Worm (Caenorhabditis elegans) whole organism, young adult: Measurements from ENCODE around the gene F40G9.19.
A peak's percentile ranks its signal among the peaks of the same experiment; 100 is the strongest.

ENCODE experiments used
- B0035.1 ChIP-seq: sonication (generic microtip); optimal IDR thresholded peaks from 2 replicates; lab custom pipeline; 2016; ENCODE audit warnings: missing genetic modification characterization, mild to moderate bottlenecking, missing compliant biosample characterization, missing genotype, missing genetic modification reagents
- B0261.1 ChIP-seq: sonication (generic microtip); optimal IDR thresholded peaks from 2 replicates; lab custom pipeline; 2016; ENCODE audit warnings: mild to moderate bottlenecking, missing genetic modification characterization, moderate library complexity, missing compliant biosample characterization
- B0336.3 ChIP-seq: fragments of 200-800 bp; sonication (Bioruptor generic); IDR thresholded peaks from 2 replicates; pipeline ENCODE4 v1.3.6; 2022; ENCODE audit warnings: missing genetic modification characterization, missing compliant biosample characterization
- D2030.7 ChIP-seq: fragments of 200-800 bp; sonication (Bioruptor generic); IDR thresholded peaks from 2 replicates; pipeline ENCODE4 v1.3.6; 2022; ENCODE audit warnings: missing genetic modification reagents, missing genetic modification characterization, missing compliant biosample characterization
- F39B2.1 ChIP-seq: fragments of 200-800 bp; sonication (Bioruptor generic); IDR thresholded peaks from 2 replicates; pipeline ENCODE4 v1.3.6; 2022; ENCODE audit warnings: missing genetic modification reagents, missing genetic modification characterization, missing compliant biosample characterization
- F57C9.4 ChIP-seq: sonication (generic microtip); optimal IDR thresholded peaks from 2 replicates; lab custom pipeline; 2017; ENCODE audit warnings: mild to moderate bottlenecking, missing genetic modification characterization, missing compliant biosample characterization
- K11D2.4 ChIP-seq: fragments of 200-800 bp; sonication (Bioruptor generic); IDR thresholded peaks from 2 replicates; pipeline ENCODE4 v1.3.6; 2022; ENCODE audit warnings: missing genetic modification reagents, missing genetic modification characterization, missing compliant biosample characterization
- ZK185.1 ChIP-seq: sonication (generic microtip); optimal IDR thresholded peaks from 2 replicates; lab custom pipeline; 2016; ENCODE audit warnings: mild to moderate bottlenecking, missing genetic modification characterization, missing compliant biosample characterization; ENCODE audit not compliant: poor library complexity, severe bottlenecking
- aptf-2 ChIP-seq: fragments of 200-800 bp; sonication (Bioruptor generic); conservative IDR thresholded peaks from 2 replicates; pipeline ENCODE4 v1.3.6; 2022; ENCODE audit warnings: missing genetic modification reagents, missing genetic modification characterization, missing compliant biosample characterization
- athp-1 ChIP-seq: sonication (generic microtip); optimal IDR thresholded peaks from 2 replicates; lab custom pipeline; 2017; ENCODE audit warnings: mild to moderate bottlenecking, missing genetic modification characterization, missing compliant biosample characterization
- attf-5 ChIP-seq: fragments of 200-800 bp; sonication (Bioruptor generic); optimal IDR thresholded peaks from 2 replicates; lab custom pipeline; 2018; ENCODE audit warnings: mild to moderate bottlenecking, missing genetic modification characterization, missing compliant biosample characterization
- bed-2 ChIP-seq: fragments of 200-800 bp; sonication (Bioruptor generic); IDR thresholded peaks from 2 replicates; pipeline ENCODE4 v1.3.6; 2022; ENCODE audit warnings: missing genetic modification reagents, missing genetic modification characterization, missing compliant biosample characterization
- cebp-1 ChIP-seq, 2 experiments: fragments of 200-800 bp in 1 of 2; sonication (Bioruptor generic) in 1 of 2; sonication (generic microtip) in 1 of 2; IDR thresholded peaks in 1 of 2; optimal IDR thresholded peaks in 1 of 2; 2 replicates each; pipeline versions ENCODE4 v1.3.6 to Lab custom; 2017 to 2022; ENCODE audit warnings: missing compliant biosample characterization in 2 of 2, missing genetic modification characterization in 2 of 2, mild to moderate bottlenecking in 1 of 2, missing genetic modification reagents in 1 of 2, moderate library complexity in 1 of 2
- ceh-40 ChIP-seq: fragments of 200-800 bp; sonication (Bioruptor generic); IDR thresholded peaks from 2 replicates; pipeline ENCODE4 v1.3.6; 2022; ENCODE audit warnings: missing genetic modification characterization, missing compliant biosample characterization
- ceh-58 ChIP-seq: fragments of 200-800 bp; sonication (Bioruptor generic); IDR thresholded peaks from 2 replicates; pipeline ENCODE4 v1.3.6; 2022; ENCODE audit warnings: missing genetic modification characterization, missing compliant biosample characterization
- ceh-91 ChIP-seq: fragments of 200-800 bp; sonication (Bioruptor generic); IDR thresholded peaks from 2 replicates; pipeline ENCODE4 v1.3.6; 2022; ENCODE audit warnings: missing genetic modification reagents, missing genetic modification characterization, missing compliant biosample characterization
- dpl-1 ChIP-seq: fragments of 150-350 bp; optimal IDR thresholded peaks from 2 replicates; lab custom pipeline; 2014; ENCODE audit warnings: missing biosample characterization, missing genetic modification reagents, missing genetic modification characterization
- egl-18 ChIP-seq: fragments of 200-800 bp; sonication (Bioruptor generic); IDR thresholded peaks from 2 replicates; pipeline ENCODE4 v1.3.6; 2022; ENCODE audit warnings: missing genetic modification reagents, missing genetic modification characterization, missing compliant biosample characterization
- ekl-4 ChIP-seq: fragments of 200-800 bp; sonication (Bioruptor generic); IDR thresholded peaks from 2 replicates; pipeline ENCODE4 v1.3.6; 2022; ENCODE audit warnings: missing genetic modification reagents, missing genetic modification characterization, missing compliant biosample characterization
- ets-4 ChIP-seq: fragments of 200-800 bp; sonication (Bioruptor generic); optimal IDR thresholded peaks from 2 replicates; lab custom pipeline; 2018; ENCODE audit warnings: mild to moderate bottlenecking, missing genetic modification characterization, missing compliant biosample characterization
- hmg-20 ChIP-seq: fragments of 200-800 bp; sonication (Bioruptor generic); IDR thresholded peaks from 2 replicates; pipeline ENCODE4 v1.3.6; 2022; ENCODE audit warnings: missing genetic modification reagents, missing genetic modification characterization, missing compliant biosample characterization
- let-526 ChIP-seq: fragments of 200-800 bp; sonication (Bioruptor generic); IDR thresholded peaks from 2 replicates; pipeline ENCODE4 v1.3.6; 2022; ENCODE audit warnings: missing genetic modification reagents, missing genetic modification characterization, missing compliant biosample characterization
- lin-26 ChIP-seq: fragments of 200-800 bp; sonication (Bioruptor generic); IDR thresholded peaks from 2 replicates; pipeline ENCODE4 v1.3.6; 2022; ENCODE audit warnings: missing genetic modification reagents, missing genetic modification characterization, missing compliant biosample characterization
- lin-35 ChIP-seq, 3 experiments: fragments of 150-350 bp in 2 of 3; sonication (generic microtip) in 1 of 3; optimal IDR thresholded peaks; 2 replicates each; lab custom pipeline; 2014 to 2018; ENCODE audit warnings: missing biosample characterization in 3 of 3, missing genetic modification characterization in 3 of 3, missing genetic modification reagents in 3 of 3
- lsl-1 ChIP-seq: fragments of 200-800 bp; sonication (Bioruptor generic); optimal IDR thresholded peaks from 2 replicates; lab custom pipeline; 2018; ENCODE audit warnings: mild to moderate bottlenecking, missing genetic modification characterization, moderate library complexity, missing compliant biosample characterization
- lsy-27 ChIP-seq: sonication (generic microtip); optimal IDR thresholded peaks from 2 replicates; lab custom pipeline; 2017; ENCODE audit warnings: missing genetic modification characterization, mild to moderate bottlenecking, missing compliant biosample characterization, antibody characterized with exemption, missing genotype, borderline replicate concordance; ENCODE audit not compliant: insufficient read depth
- mel-28 ChIP-seq: sonication (generic microtip); optimal IDR thresholded peaks from 2 replicates; lab custom pipeline; 2016; ENCODE audit warnings: borderline replicate concordance, mild to moderate bottlenecking, missing genetic modification characterization, missing compliant biosample characterization
- nfyb-1 ChIP-seq: fragments of 200-800 bp; sonication (Bioruptor generic); IDR thresholded peaks from 2 replicates; pipeline ENCODE4 v1.3.6; 2022; ENCODE audit warnings: missing genetic modification reagents, missing genetic modification characterization, missing compliant biosample characterization
- nhr-120 ChIP-seq: fragments of 200-800 bp; sonication (Bioruptor generic); IDR thresholded peaks from 2 replicates; pipeline ENCODE4 v1.3.6; 2022; ENCODE audit warnings: missing genetic modification characterization, missing compliant biosample characterization
- nhr-27 ChIP-seq: fragments of 200-800 bp; sonication (Bioruptor generic); optimal IDR thresholded peaks from 2 replicates; lab custom pipeline; 2018; ENCODE audit warnings: mild to moderate bottlenecking, missing genetic modification characterization, moderate library complexity, missing compliant biosample characterization
- nhr-80 ChIP-seq: sonication (generic microtip); optimal IDR thresholded peaks from 2 replicates; lab custom pipeline; 2016; ENCODE audit warnings: missing genetic modification characterization, missing compliant biosample characterization
- pbrm-1 ChIP-seq: fragments of 200-800 bp; sonication (Bioruptor generic); IDR thresholded peaks from 2 replicates; pipeline ENCODE4 v1.3.6; 2022; ENCODE audit warnings: missing genetic modification reagents, missing genetic modification characterization, missing compliant biosample characterization
- pha-4 ChIP-seq: fragments of 150-350 bp; sonication (generic microtip); optimal IDR thresholded peaks from 2 replicates; lab custom pipeline; 2014; ENCODE audit warnings: missing biosample characterization, missing genetic modification reagents, missing genetic modification characterization
- rec-8 ChIP-seq, 2 experiments: sonication (generic microtip); optimal IDR thresholded peaks; 2 replicates each; lab custom pipeline; 2016; ENCODE audit warnings: mild to moderate bottlenecking in 2 of 2, missing genetic modification characterization in 2 of 2, missing genetic modification reagents in 2 of 2, missing genotype in 2 of 2, missing biosample characterization in 1 of 2, missing compliant biosample characterization in 1 of 2, moderate library complexity in 1 of 2
- sdz-38 ChIP-seq: sonication (generic microtip); optimal IDR thresholded peaks from 2 replicates; lab custom pipeline; 2016; ENCODE audit warnings: missing genotype, missing genetic modification characterization, missing compliant biosample characterization
- snpc-4 ChIP-seq, 5 experiments: fragments of 150-350 bp in 1 of 5; sonication (generic microtip) in 4 of 5; optimal IDR thresholded peaks; 2 replicates each; lab custom pipeline; 2014 to 2018; ENCODE audit warnings: missing genetic modification characterization in 5 of 5, missing biosample characterization in 3 of 5, antibody characterized with exemption in 2 of 5, mild to moderate bottlenecking in 2 of 5, missing compliant biosample characterization in 2 of 5, missing genotype in 2 of 5, moderate library complexity in 2 of 5, missing genetic modification reagents in 1 of 5
- unc-62 ChIP-seq: fragments of 150-350 bp; optimal IDR thresholded peaks from 2 replicates; lab custom pipeline; 2014; ENCODE audit warnings: missing biosample characterization, missing genetic modification reagents, missing genetic modification characterization
- xnd-1 ChIP-seq: sonication (generic microtip); optimal IDR thresholded peaks from 2 replicates; lab custom pipeline; 2016; ENCODE audit warnings: missing genotype, missing genetic modification reagents, missing genetic modification characterization, missing compliant biosample characterization
- zim-3 ChIP-seq: sonication (generic microtip); optimal IDR thresholded peaks from 2 replicates; lab custom pipeline; 2017; ENCODE audit warnings: mild to moderate bottlenecking, missing genetic modification characterization, moderate library complexity, missing compliant biosample characterization
- ztf-28 ChIP-seq: fragments of 200-800 bp; sonication (Bioruptor generic); IDR thresholded peaks from 2 replicates; pipeline ENCODE4 v1.3.6; 2022; ENCODE audit warnings: missing genetic modification reagents, missing genetic modification characterization, missing compliant biosample characterization

Gene F40G9.19

DNA sequence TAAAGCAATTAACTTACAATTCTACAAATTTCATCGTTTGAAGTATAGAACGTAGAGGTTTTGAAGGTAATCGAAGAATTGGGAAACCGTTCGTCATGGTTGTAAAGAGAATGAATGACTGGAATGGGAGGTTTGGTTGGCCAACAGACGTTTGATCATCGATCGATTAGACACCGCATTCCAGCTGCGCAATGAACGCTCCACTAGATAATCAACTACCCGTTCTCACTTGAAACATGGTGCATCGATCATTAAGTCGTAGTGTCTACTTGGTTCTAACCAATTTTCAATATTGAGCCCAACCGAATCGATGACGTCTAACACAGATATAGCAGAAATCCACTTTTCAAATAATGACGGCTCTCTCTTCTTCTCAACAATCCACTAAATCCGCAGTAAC is 30.5 kb upstream of the F40G9.19 start, which contains the start of gene fbxb-82:
Gene fbxb-82 (minus strand): TSS at position 101 of the 400 bp plus-strand sequence.
- TF ChIP-seq F39B2.1 (GFP tag; lab: Robert Waterston, UW) (no peak), nfyb-1 (GFP tag; lab: Robert Waterston, UW) (no peak), nhr-27 (no peak), bed-2 (no peak), F57C9.4 (tag; lab: Kevin White, UChicago) (no peak), dpl-1 (no peak), rec-8 (tag; optimal IDR thresholded peaks at IDR 0.05; lab: Kevin White, UChicago) (no peak), lsl-1 (GFP tag; lab: Kevin White, UChicago) (no peak), aptf-2 (GFP tag; lab: Robert Waterston, UW) (no peak), pha-4 (tag; lab: Kevin White, UChicago) (no peak), unc-62 (GFP tag; lab: Kevin White, UChicago) (no peak), zim-3 (tag; lab: Kevin White, UChicago) (no peak), athp-1 (tag; lab: Kevin White, UChicago) (no peak), B0035.1 (tag; lab: Kevin White, UChicago) (no peak), lin-26 (GFP tag; lab: Robert Waterston, UW) (no peak), pbrm-1 (GFP tag; lab: Robert Waterston, UW) (no peak), ekl-4 (GFP tag; lab: Robert Waterston, UW) (no peak), D2030.7 (no peak), lsy-27 (tag; lab: Kevin White, UChicago) (no peak)

DNA sequence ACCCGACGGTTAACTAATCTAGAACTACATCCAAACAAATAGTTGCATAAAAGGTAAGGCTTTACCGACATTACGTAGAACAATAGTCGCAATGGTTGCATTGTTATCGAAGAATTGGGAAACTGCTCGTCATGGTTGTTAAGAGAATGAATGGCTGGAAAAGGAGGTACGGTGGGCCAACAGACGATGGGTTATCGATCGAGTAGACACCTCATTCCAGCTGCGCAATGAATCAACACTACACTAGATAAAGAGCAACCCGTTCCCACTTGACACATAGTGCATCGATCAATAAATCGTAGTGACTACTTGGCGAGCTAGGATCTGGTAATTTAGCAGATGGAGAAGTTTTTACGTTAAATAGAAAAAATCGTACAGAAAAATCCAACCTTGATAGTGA is 28.5 kb upstream of the F40G9.19 start, which contains the start of the genes T17A3.12 and fbxb-83:
Gene T17A3.12 (minus strand): TSS at position 101 of the 400 bp plus-strand sequence.
Gene fbxb-83 (minus strand): TSS at position 134 of the 400 bp plus-strand sequence.
- TF ChIP-seq K11D2.4 (GFP tag; lab: Robert Waterston, UW) (no peak), F39B2.1 (GFP tag; lab: Robert Waterston, UW) (no peak)

DNA sequence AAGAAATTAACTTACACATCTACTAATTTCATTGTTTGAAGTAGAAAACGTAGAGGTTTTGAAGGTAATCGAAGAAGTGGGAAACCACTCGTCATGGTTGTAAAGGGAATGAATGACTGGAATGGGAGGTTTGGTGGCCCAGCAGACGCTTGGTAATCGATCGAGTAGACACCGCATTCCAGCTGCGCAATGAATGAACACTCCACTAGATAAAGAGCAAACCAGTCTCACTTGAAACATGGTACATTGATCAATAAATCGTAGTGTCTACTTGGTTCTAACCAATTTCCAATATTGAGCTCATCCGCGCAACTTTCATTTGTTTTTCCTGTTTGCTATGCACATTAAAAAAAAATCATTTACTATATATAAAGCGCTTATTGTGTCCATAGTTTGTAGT is 27.2 kb upstream of the F40G9.19 start, which contains the start of gene fbxb-84:
Gene fbxb-84 (minus strand): TSS at position 101 of the 400 bp plus-strand sequence.
- TF ChIP-seq nhr-120 (GFP tag; lab: Robert Waterston, UW) (no peak), cebp-1 (GFP tag; IDR thresholded peaks at IDR 0.05; lab: Robert Waterston, UW) (no peak), cebp-1 (tag; optimal IDR thresholded peaks at IDR 0.05; lab: Kevin White, UChicago) (no peak), mel-28 (tag; lab: Kevin White, UChicago) (no peak), snpc-4 (GFP tag; optimal IDR thresholded peaks at IDR 0.05; lab: Kevin White, UChicago) (no peak), snpc-4 (tag; optimal IDR thresholded peaks at IDR 0.05; lab: Kevin White, UChicago) (no peak), attf-5 (no peak)

DNA sequence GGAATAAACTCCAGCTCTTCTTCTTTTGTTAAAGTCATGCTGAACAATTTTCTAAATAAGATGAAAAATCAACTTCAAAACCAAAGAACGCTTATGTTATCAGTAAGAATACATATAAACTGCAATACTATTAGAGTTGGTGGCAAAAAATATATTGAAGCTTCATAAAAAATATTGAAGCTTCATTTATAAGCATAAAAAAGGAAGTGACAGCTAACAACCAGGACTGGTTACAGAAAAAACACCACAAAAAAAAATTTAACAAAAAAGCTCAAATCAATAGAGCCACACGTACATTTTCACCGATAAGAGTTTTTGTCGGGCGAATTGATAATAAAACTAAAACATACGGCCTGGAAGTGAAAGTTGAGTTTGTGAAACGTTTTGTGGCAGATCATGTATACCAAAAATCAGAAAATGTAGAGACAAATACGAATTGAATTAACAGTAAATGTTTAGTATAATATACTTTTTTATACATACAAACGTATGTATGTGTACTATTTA is 26.0 kb upstream of the F40G9.19 start, which contains the start of gene sqst-5:
Gene sqst-5 (minus strand): TSS at position 51 of the 507 bp plus-strand sequence.
- TF ChIP-seq ceh-40 (GFP tag; lab: Robert Waterston, UW) (no peak), nhr-80 (tag; lab: Kevin White, UChicago) (peak; percentile 69)
- TF ChIP-seq, all 124 proteins: peak for 1

- no peak for TF ChIP-seq ekl-4 (GFP tag; lab: Robert Waterston, UW)
- no peak for TF ChIP-seq ceh-58 (GFP tag; lab: Robert Waterston, UW)
- no peak for TF ChIP-seq let-526 (GFP tag; lab: Robert Waterston, UW)
- no peak for TF ChIP-seq egl-18 (GFP tag; lab: Robert Waterston, UW)
- no peak for TF ChIP-seq B0261.1 (tag; lab: Kevin White, UChicago)
- TF ChIP-seq lin-35 (GFP tag; optimal IDR thresholded peaks at IDR 0.05; lab: Kevin White, UChicago) = no peak
- TF ChIP-seq B0336.3 (GFP tag; lab: Robert Waterston, UW) = no peak
- no peak for TF ChIP-seq ets-4 (GFP tag; lab: Kevin White, UChicago)
- no peak for TF ChIP-seq ZK185.1 (tag; lab: Kevin White, UChicago)
- TF ChIP-seq xnd-1 (tag; lab: Kevin White, UChicago) = no peak
- no peak for TF ChIP-seq sdz-38 (tag; lab: Kevin White, UChicago)
- no peak for TF ChIP-seq F39B2.1 (GFP tag; lab: Robert Waterston, UW)
- TF ChIP-seq ceh-91 (GFP tag; lab: Robert Waterston, UW) = no peak
- TF ChIP-seq ztf-28 = no peak
- TF ChIP-seq F57C9.4 (tag; lab: Kevin White, UChicago) = no peak
- TF ChIP-seq hmg-20 (GFP tag; lab: Robert Waterston, UW) = no peak
Measured at ce11 chrIII:149132-149531, 24.5 kb upstream of the F40G9.19 start.
